Worm (Caenorhabditis elegans): ENCODE results near the gene fbxc-31.
"Not testable (repeated sequence)": the region's sequence is repeated elsewhere in the genome, so short reads cannot be mapped to it uniquely, and the experiment has no call there.

Gene fbxc-31

DNA sequence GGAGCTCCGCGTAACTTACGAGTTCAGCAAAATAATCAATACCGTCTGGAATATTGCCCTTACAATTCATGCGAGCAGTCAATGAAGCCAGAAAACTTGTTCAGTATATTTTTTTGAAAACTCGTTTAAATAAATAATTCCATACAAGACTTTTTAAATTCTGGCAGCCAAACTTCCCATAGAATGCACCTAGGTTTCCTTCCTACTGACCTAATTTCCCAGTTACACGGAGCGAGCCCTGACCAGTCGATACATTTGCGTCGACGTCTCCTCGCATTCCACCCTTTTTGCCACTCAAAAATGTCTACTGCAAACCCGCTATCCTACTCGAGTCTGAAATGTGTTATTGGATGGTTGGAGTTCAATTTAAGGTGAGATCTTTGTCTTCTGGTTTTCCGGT is 5.5 kb downstream of the fbxc-31 start, which contains the start of gene fbxc-30:
Gene fbxc-30 (plus strand): TSS at position 301 of the 400 bp plus-strand sequence.
- TF ChIP-seq unc-62 (GFP tag; optimal IDR thresholded peaks at IDR 0.05) = no peak

DNA sequence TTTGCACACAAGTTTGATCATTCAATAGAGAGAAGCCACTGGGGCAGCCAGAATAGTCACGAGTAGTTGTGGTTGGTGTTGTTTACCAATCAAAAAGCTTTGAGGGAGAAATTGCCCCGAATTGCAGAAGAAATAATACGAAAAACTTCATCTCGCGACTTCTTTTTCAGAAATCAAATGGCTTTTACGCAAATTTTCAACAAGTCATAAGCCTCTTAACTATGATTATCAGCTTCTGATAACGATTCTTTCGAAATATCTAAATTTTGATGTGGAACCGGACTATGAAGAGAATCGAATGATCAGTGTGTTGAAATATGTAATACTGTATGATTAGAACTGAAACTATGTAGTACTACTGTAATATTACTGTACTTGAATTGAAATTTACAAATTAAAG is 8.5 kb downstream of the fbxc-31 start:
- no peak for TF ChIP-seq unc-62 (GFP tag; optimal IDR thresholded peaks at IDR 0.05)

DNA sequence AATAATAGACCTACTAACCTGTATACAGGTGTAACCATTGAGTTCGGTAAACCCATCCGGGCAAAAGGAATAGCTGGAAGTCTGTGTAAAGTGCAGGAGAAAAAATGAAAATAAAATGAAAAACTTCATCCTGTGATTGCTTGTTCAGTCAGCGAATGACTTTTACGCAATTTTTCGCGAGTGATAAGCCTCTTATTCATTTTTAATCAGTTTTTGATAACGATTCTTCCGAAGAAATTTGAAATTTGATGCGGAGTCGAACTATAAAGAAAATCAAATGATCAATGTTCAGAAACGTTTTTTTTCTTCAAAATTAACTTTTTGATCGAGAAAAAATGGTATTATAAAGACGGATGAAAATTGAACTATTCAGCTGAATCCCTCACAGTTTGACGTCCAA is 11.0 kb downstream of the fbxc-31 start:
- TF ChIP-seq unc-62 (GFP tag; optimal IDR thresholded peaks at IDR 0.05) = no peak

DNA sequence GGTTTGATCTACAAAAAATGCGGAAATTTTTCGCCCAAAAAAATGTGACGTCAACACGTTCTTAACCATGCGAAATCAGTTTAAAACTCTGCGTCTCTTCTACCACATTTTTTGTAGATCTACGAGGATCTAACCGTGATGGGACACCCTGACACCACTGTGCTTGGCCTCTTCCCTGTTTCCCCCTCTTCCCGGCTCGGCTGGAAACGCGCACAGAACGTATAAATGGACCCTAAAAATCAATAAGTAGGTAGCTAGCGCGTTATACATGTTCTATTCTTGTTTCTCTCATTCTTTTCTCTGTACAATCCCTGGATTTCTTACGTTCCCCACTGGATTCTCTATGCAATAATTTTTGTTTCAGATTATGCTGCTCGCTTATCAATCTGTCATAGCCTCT is 11.7 kb downstream of the fbxc-31 start, which contains the start of gene fbxc-28:
Gene fbxc-28 (plus strand): TSS at position 301 of the 400 bp plus-strand sequence.
- TF ChIP-seq unc-62 (GFP tag; optimal IDR thresholded peaks at IDR 0.05) = no peak

DNA sequence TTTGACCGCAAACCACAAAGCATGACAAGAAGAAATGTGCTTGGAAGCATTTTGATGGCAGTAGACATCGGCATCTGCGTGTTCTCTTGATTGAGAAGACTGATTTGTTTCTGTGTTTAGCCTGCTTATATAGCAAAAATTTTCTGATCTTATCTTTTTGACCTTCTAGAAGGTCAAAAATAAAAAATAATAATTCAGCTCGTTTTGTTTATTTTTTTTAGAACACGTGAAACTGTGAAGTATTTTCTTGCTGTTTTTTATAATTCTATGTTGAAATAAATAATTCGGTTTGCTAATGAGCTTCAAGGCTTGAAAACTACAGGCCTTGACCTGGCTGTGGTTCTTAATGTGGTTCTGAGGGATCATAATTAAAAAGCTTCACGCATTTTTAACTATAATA is 15.6 kb downstream of the fbxc-31 start, which contains the start of gene R07C3.13:
Gene R07C3.13 (minus strand): TSS at position 101 of the 400 bp plus-strand sequence.
- TF ChIP-seq unc-62 (GFP tag; optimal IDR thresholded peaks at IDR 0.05) = no peak

DNA sequence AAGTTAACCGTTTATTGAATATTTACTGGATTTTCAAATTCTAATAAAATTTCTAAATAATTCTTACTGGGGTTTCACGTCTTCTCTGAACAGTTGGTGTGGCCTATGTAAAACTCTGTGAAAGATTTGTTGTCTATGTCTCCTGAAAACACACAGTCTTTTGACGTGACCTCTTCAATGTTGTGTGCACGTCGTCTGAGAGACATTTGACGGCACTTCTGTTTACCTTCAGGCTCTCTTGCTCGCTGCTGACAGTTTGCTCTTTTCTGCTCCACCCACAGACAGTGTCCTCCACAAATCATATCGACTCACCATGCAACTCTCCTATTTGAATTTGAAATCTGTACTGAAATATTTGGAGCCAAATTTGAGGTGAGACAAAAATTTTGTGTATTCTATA is 19.1 kb downstream of the fbxc-31 start, which contains the start of gene fbxc-34:
Gene fbxc-34 (plus strand): TSS at position 301 of the 400 bp plus-strand sequence.
- not testable (repeated sequence) for TF ChIP-seq unc-62 (GFP tag; optimal IDR thresholded peaks at IDR 0.05)

DNA sequence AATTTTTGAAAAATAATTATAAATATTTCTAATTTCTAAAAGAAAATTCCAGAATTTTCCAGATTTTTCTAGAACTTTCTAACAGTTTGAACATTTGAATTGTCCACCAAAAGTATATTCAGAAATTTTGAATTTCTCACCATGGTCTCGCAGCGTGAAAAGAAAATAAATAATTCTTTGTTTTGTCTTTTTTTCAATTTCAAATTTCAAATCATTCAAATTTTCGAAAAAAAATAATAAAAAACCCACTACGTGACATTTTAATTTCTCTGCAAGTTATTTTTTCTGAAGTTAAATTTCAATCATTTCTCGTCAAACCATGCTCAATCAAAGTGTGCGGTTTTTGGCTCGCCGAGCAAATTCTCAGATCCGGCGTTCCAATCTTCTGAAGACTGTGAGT is 20.9 kb downstream of the fbxc-31 start, which contains the start of gene acs-15:
Gene acs-15 (plus strand): TSS at position 301 of the 400 bp plus-strand sequence.
- TF ChIP-seq unc-62 (GFP tag; optimal IDR thresholded peaks at IDR 0.05) = no peak

DNA sequence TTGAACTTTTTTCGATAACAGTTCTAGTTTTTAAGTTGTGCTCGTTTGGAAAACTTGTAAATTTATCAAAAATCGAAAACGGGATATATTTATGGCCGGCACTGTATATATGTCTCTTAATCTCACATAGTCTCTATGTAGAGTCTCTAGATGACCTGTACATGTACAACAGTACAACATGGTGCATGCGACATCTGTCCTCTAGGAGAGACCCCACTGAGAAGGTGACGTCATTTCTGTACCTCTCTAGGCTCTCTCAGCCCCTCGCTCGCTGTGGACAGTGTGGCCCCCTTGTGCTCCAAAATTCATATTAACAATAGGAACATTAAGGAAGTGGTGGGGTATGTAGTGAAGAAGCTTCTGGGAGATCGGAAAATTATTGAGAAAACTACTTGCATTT is 25.5 kb downstream of the fbxc-31 start:
- TF ChIP-seq unc-62 (GFP tag; optimal IDR thresholded peaks at IDR 0.05) = no peak

DNA sequence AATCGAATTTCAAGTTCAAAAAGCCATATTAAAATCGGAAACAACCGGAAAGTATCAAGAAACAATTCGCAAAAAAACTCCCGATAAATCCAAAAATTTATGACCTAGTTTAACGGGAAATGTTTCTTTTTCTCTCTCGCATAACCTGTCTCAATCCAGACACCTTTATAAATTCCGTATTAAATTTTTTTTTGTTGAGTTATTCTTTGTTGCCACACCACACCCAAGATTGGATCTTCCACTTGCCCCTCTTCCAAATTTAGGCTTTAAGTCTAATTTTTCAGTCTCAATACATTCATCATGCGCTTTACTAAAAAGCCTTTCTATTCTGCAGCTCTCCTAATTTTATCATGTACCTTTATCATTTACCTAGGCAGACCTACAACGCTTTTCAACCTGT is 26.8 kb downstream of the fbxc-31 start, which contains the start of gene R07C3.3:
Gene R07C3.3 (plus strand): TSS at position 301 of the 400 bp plus-strand sequence.
- no peak for TF ChIP-seq unc-62 (GFP tag; optimal IDR thresholded peaks at IDR 0.05)

DNA sequence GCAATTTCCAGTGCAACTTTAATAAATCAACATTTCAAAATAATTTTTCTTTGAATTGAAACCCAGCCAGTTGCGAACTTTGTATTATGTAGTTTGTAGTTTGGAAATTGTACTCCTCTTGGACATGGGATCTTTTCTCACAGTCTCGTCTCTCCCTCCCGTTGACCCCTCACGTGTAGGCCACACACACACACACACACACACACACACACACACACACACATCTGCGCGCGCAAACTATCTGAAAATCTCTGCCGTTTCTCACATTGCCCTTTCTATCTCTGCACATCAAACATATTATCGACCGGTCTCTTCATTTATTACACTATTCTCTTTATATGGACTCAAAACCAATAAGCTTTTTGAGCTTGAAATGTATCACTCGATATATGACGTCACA is 29.0 kb downstream of the fbxc-31 start, which contains the start of gene fbxc-36:
Gene fbxc-36 (plus strand): TSS at position 205 of the 400 bp plus-strand sequence.
- no peak for TF ChIP-seq unc-62 (GFP tag; optimal IDR thresholded peaks at IDR 0.05)

DNA sequence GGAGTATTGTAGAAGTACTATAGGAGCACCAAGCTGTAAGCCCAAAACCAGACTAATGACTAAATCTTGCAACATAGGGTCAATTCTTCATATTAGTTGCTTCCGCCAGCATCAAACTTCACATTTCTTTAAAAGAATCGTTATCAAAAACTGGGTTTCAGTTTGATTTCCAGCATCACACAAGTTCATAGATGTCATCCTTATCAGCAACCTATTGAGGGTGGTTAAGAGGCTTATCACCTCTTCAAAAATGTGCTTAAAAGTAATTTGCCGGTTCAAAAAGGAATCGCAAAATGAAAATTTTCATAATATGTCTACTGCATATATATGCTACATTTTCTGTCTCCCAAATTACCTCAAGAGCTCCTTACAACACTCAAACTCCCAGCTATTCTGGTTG is 32.0 kb downstream of the fbxc-31 start, which contains the start of gene clec-43:
Gene clec-43 (plus strand): TSS at position 294 of the 400 bp plus-strand sequence.
- no peak for TF ChIP-seq unc-62 (GFP tag; optimal IDR thresholded peaks at IDR 0.05)

DNA sequence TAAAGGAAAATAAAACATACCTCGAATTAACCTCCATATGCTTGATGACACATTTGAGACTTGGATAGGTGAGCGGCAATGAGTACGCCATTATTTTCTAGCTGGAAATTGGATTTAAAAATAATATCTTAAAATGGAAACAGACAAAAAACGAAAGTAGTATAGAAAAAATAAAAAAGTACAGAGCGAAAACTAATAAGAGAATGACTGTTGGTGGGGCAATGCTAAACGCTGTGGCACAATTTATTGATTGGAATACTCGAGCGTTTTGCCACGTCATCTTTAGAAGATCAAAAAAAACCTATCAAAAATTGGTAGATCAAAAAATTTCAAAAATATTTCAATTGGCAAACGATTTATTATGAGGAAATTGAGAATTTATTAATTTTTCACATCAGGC is 36.3 kb downstream of the fbxc-31 start, which contains the start of gene fbxc-32:
Gene fbxc-32 (minus strand): TSS at position 101 of the 400 bp plus-strand sequence.
- no peak for TF ChIP-seq unc-62 (GFP tag; optimal IDR thresholded peaks at IDR 0.05)

DNA sequence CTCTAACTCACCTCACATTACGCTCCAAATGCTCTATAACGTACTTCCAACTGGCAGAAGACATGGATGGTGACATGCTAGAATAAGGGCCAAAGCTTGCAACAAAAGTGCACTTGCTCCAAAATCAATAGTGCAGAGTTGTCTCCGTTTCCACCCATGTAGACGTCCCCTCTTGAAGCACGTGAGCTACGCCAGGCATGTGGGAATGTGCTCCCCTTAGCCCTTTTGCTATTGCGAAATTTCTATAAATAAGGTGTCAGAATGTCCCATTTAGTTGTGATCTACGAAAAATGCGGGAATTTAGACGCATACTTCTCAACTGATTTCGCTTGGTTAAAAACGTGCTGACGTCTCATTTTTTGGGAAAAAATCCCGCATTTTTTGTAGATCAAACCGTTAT is 38.6 kb downstream of the fbxc-31 start:
- TF ChIP-seq unc-62 (GFP tag; optimal IDR thresholded peaks at IDR 0.05) = no peak

DNA sequence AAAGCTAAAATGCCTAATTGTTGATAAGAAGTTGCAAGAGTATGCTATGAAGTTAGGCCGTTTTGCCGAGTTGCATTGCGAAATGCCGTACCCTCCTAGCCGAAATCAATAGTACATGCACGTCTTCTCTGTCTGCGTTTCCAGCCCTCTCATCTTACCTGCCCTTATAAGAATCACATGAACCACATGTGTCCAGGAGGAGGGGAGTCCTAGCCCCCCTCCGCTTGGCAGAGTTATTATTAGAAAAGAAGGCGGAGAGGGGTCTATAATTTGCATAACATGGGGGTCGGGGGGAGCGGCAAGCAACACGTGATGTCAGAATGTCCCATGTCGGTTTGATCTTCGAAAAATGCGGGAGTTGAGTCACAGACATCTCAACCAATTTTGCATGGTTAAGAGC is 41.3 kb downstream of the fbxc-31 start:
- no peak for TF ChIP-seq unc-62 (GFP tag; optimal IDR thresholded peaks at IDR 0.05)

DNA sequence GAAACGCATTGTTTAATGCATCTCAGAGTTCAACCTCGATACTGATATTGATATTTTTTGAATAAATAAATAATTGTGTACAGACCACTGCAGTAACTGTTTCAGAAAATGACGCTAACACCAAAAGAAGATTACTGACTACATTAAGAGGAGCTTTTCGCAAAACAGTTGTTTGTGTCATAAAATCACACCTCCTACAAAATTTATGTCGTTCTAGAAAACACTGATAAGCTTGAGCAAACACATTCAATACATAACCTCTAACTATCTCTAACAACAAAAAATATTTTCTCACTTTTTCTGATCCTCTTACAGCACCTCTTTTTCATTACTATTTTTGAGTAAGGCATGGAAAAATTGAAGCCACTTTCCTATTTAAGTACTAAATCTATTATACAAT is 42.8 kb downstream of the fbxc-31 start, which contains the start of gene fbxc-7:
Gene fbxc-7 (plus strand): TSS at position 301 of the 400 bp plus-strand sequence.
- TF ChIP-seq unc-62 (GFP tag; optimal IDR thresholded peaks at IDR 0.05) = not testable (repeated sequence)

DNA sequence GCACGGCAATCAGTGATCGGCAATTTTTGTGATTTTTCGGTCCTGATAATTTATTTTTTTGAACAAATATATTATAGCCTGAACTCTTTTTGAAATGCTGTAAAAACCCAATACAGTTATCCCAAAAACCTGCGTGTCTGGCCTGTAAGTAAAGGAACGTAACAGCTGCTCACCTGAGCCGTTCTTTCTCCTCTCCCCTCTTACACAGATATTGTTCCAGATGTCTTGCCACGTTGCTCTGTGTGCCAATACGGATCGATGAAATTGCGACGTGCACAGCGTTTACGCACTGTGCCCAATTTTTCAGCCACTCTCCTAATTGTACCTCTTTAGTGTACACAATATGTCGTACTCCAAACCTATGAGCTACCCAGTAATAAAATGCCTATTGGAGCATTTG is 46.8 kb downstream of the fbxc-31 start, which contains the start of gene sdz-4:
Gene sdz-4 (plus strand): TSS at position 301 of the 400 bp plus-strand sequence.
- TF ChIP-seq unc-62 (GFP tag; optimal IDR thresholded peaks at IDR 0.05) = no peak

DNA sequence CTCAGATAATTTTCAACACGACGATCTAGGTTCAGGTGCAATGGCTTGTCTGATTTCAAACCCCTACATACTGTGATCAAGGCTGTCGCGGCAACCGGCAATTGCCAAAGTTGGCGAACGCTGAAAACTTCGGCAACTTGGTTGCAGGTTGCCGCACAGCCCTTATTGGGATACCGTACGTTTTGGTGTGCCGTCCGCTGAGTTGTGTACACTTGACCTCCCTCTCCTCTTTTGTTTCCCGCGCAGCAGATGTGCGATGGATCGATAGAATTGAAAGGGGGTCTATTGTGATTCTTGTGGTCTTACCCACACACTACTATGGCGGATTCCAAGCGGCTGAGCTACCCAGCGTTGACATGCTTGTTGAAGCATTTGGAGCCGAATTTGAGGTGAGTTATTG is 48.4 kb downstream of the fbxc-31 start, which contains the start of the genes C32B5.18 and C32B5.7:
Gene C32B5.18 (plus strand): TSS at position 301 of the 400 bp plus-strand sequence.
Gene C32B5.7 (plus strand): TSS at position 311 of the 400 bp plus-strand sequence.
- no peak for TF ChIP-seq unc-62 (GFP tag; optimal IDR thresholded peaks at IDR 0.05)
